Fruit fly (Drosophila melanogaster): Measurements from ENCODE around the gene Rgl.

- TF ChIP-seq kay (GFP tag; ENCODE audit: borderline replicate concordance) (no peak), CG33017 (tag; optimal IDR thresholded peaks at IDR 0.05) (no peak), CG12768 (GFP tag; optimal IDR thresholded peaks at IDR 0.05) (no peak), Mnt (GFP tag; optimal IDR thresholded peaks at IDR 0.05) (no peak), CG14711 (tag; optimal IDR thresholded peaks at IDR 0.05) (no peak), ovo (GFP tag; optimal IDR thresholded peaks at IDR 0.05) (no peak), cnc (optimal IDR thresholded peaks at IDR 0.05) (no peak), CG5204 (GFP tag; optimal IDR thresholded peaks at IDR 0.05) (no peak), CG7045 (GFP tag; optimal IDR thresholded peaks at IDR 0.05) (no peak), tj (GFP tag; optimal IDR thresholded peaks at IDR 0.05) (no peak), bab1 (GFP tag; optimal IDR thresholded peaks at IDR 0.05) (no peak), Hr96 (GFP tag; optimal IDR thresholded peaks at IDR 0.05) (no peak), Clk (GFP tag; optimal IDR thresholded peaks at IDR 0.05) (no peak)
These were observed 42.6 kb downstream of the Rgl start for dm6 chr3L:13882532-13882931.

Data from whole organism, adult.